Fruit fly (Drosophila melanogaster) whole organism, wandering third instar larva: ENCODE data around the gene TotM.

Experiments used
- Abd-B ChIP-seq: fragments of >200 bp; optimal IDR thresholded peaks from 2 replicates; lab custom pipeline; 2017; ENCODE audit warnings: missing biosample characterization, missing genetic modification characterization
- CG32264 ChIP-seq: fragments of 200-800 bp; sonication (Bioruptor generic); optimal IDR thresholded peaks from 2 replicates; lab custom pipeline; 2016; ENCODE audit warnings: missing biosample characterization, missing genetic modification characterization
- CrebA ChIP-seq: fragments of 200-800 bp; sonication (Bioruptor generic); optimal IDR thresholded peaks from 2 replicates; lab custom pipeline; 2016; ENCODE audit warnings: missing biosample characterization, mild to moderate bottlenecking, missing genetic modification characterization, borderline replicate concordance
- HLH106 ChIP-seq: fragments of 200-800 bp; optimal IDR thresholded peaks from 3 replicates; lab custom pipeline; 2019; ENCODE audit warnings: missing biosample characterization, mild to moderate bottlenecking, missing genetic modification characterization, moderate library complexity
- Hr78 ChIP-seq: fragments of >200 bp; optimal IDR thresholded peaks from 2 replicates; lab custom pipeline; 2017; ENCODE audit warnings: missing biosample characterization, missing genetic modification characterization
- Mio ChIP-seq: sonication (Bioruptor generic); optimal IDR thresholded peaks from 2 replicates; lab custom pipeline; 2016; ENCODE audit warnings: missing biosample characterization, missing genetic modification characterization
- N ChIP-seq: fragments of >200 bp; optimal IDR thresholded peaks from 2 replicates; lab custom pipeline; 2018; ENCODE audit warnings: missing biosample characterization, missing external identifiers, missing genetic modification characterization
- OdsH ChIP-seq: fragments of 200-800 bp; sonication (Bioruptor generic); optimal IDR thresholded peaks from 2 replicates; lab custom pipeline; 2016; ENCODE audit warnings: missing biosample characterization, mild to moderate bottlenecking, missing genetic modification characterization
- dl ChIP-seq, 2 experiments: fragments of 175-275, 200-275 bp in 1 of 2; fragments of 200-275 bp in 1 of 2; sonication (Bioruptor generic); optimal IDR thresholded peaks; lab custom pipeline; 2018; ENCODE audit warnings: mild to moderate bottlenecking in 2 of 2, missing biosample characterization in 2 of 2, missing genetic modification characterization in 2 of 2, moderate library complexity in 2 of 2; ENCODE audit not compliant: partially characterized antibody in 2 of 2, insufficient read depth in 1 of 2
- fru ChIP-seq: fragments of 200-800 bp; sonication (Bioruptor generic); optimal IDR thresholded peaks from 3 replicates; lab custom pipeline; 2016; ENCODE audit warnings: missing biosample characterization, mild to moderate bottlenecking, missing genetic modification characterization
- h ChIP-seq: fragments of 200-800 bp; sonication (Bioruptor generic); optimal IDR thresholded peaks from 3 replicates; lab custom pipeline; 2016; ENCODE audit warnings: missing biosample characterization, mild to moderate bottlenecking, missing genetic modification characterization
- lola ChIP-seq: fragments of >200 bp; optimal IDR thresholded peaks from 2 replicates; lab custom pipeline; 2017; ENCODE audit warnings: missing biosample characterization, missing genetic modification characterization
- pan ChIP-seq: fragments of >200 bp; optimal IDR thresholded peaks from 2 replicates; lab custom pipeline; 2017
- woc ChIP-seq: sonication (Bioruptor generic); optimal IDR thresholded peaks from 2 replicates; lab custom pipeline; 2016; ENCODE audit warnings: missing biosample characterization, mild to moderate bottlenecking, missing genetic modification characterization

- TF ChIP-seq Abd-B (GFP tag; lab: Kevin White, UChicago) (no peak), HLH106 (tag; lab: Kevin White, UChicago) (no peak), woc (GFP tag; lab: Kevin White, UChicago) (no peak), dl (GFP tag; optimal IDR thresholded peaks at IDR 0.05; lab: Kevin White, UChicago; ENCODE audit: insufficient read depth in 1 of 2, partially characterized antibody in 2 of 2) (no peak), CrebA (GFP tag; lab: Kevin White, UChicago) (no peak), N (GFP tag; lab: Kevin White, UChicago) (no peak), OdsH (peak; percentile 13), h (GFP tag; lab: Kevin White, UChicago) (no peak), Mio (GFP tag; lab: Kevin White, UChicago) (no peak), fru (GFP tag; lab: Kevin White, UChicago) (no peak), CG32264 (no peak), pan (lab: Kevin White, UChicago) (no peak), Hr78 (GFP tag; lab: Kevin White, UChicago) (no peak), lola (GFP tag; lab: Kevin White, UChicago) (no peak)
These were observed 36.2 kb downstream of the TotM start for dm6 chr2L:5365841-5366240.
